In genomic region chr3R:13051298-13051723, dm6 we compare ENCODE assay signal across 1 fruit fly cellular context.
TF ChIP-seq lines count a peak whose summit lies in the region.

Gene CG7966, minus strand, starts transcription at chr3R:13051453.

TF ChIP-seq in whole organism, embryonic, 481 proteins besides CTCF, POLR2A, EP300 and RAD21 (continued from another document):
- TF ChIP-seq CG14860 (GFP tag; IDR thresholded peaks at IDR 0.05; lab: Robert Waterston, UW; ENCODE audit: partially characterized antibody) (no peak), run (tag; optimal IDR thresholded peaks at IDR 0.05; lab: Kevin White, UChicago) (no peak), CG9727 (GFP tag; optimal IDR thresholded peaks at IDR 0.05; lab: Kevin White, UChicago) (peak; percentile 6), CG17361 (GFP tag; IDR thresholded peaks at IDR 0.05; lab: Robert Waterston, UW) (0 out of 3 replicates have a peak, but pooled peaks have one; percentile 6), CG7987 (GFP tag; optimal IDR thresholded peaks at IDR 0.05; lab: Kevin White, UChicago) (peak; percentile 52), CG31365 (tag; optimal IDR thresholded peaks at IDR 0.05; lab: Kevin White, UChicago) (peak; percentile 27), croc (GFP tag; conservative IDR thresholded peaks at IDR 0.05; lab: Robert Waterston, UW) (no peak), CG33213 (GFP tag; optimal IDR thresholded peaks at IDR 0.05; lab: Kevin White, UChicago) (no peak), bigmax (GFP tag; optimal IDR thresholded peaks at IDR 0.05; lab: Kevin White, UChicago) (peak; percentile 23), lbe (GFP tag; optimal IDR thresholded peaks at IDR 0.05; lab: Kevin White, UChicago) (peak; percentile 52), CG12219 (GFP tag; optimal IDR thresholded peaks at IDR 0.05; lab: Kevin White, UChicago) (no peak), repo (GFP tag; optimal IDR thresholded peaks at IDR 0.05; lab: Kevin White, UChicago) (no peak), dysf (GFP tag; IDR thresholded peaks at IDR 0.05; lab: Robert Waterston, UW) (no peak), Ets65A (GFP tag; lab: Kevin White, UChicago) (no peak), Adf1 (GFP tag; IDR thresholded peaks at IDR 0.05; lab: Robert Waterston, UW) (peak; percentile 26; the same call in 1 of the 2 replicates), CG7786 (GFP tag; optimal IDR thresholded peaks at IDR 0.05; lab: Kevin White, UChicago) (no peak), CG13287 (GFP tag; IDR thresholded peaks at IDR 0.05; lab: Robert Waterston, UW; ENCODE audit: partially characterized antibody) (peak; percentile 9), gro (GFP tag; optimal IDR thresholded peaks at IDR 0.05; lab: Kevin White, UChicago) (no peak), CG30403 (GFP tag; optimal IDR thresholded peaks at IDR 0.05; lab: Kevin White, UChicago) (no peak), PHDP (tag; optimal IDR thresholded peaks at IDR 0.05; lab: Kevin White, UChicago) (peak; percentile 31), CG1024 (GFP tag; IDR thresholded peaks at IDR 0.05; lab: Robert Waterston, UW) (no peak), HHEX (GFP tag; optimal IDR thresholded peaks at IDR 0.05; lab: Kevin White, UChicago) (peak; percentile 7), nom (GFP tag; optimal IDR thresholded peaks at IDR 0.05; lab: Kevin White, UChicago) (peak; percentile 53), CG11723 (GFP tag; optimal IDR thresholded peaks at IDR 0.05; lab: Kevin White, UChicago) (no peak), cg (GFP tag; optimal IDR thresholded peaks at IDR 0.05; lab: Kevin White, UChicago) (peak; percentile 24), CG5953 (GFP tag; IDR thresholded peaks at IDR 0.05; lab: Robert Waterston, UW) (no peak), CG11456 (GFP tag; IDR thresholded peaks at IDR 0.05; lab: Robert Waterston, UW) (0 out of 3 replicates have a peak, but pooled peaks have one; percentile 30), caup (GFP tag; optimal IDR thresholded peaks at IDR 0.05; lab: Kevin White, UChicago; ENCODE audit: severe bottlenecking) (peak; percentile 63), MESR4 (GFP tag; optimal IDR thresholded peaks at IDR 0.05; lab: Kevin White, UChicago) (no peak), Deaf1 (tag; optimal IDR thresholded peaks at IDR 0.05; lab: Kevin White, UChicago) (peak; percentile 34), trem (tag; optimal IDR thresholded peaks at IDR 0.05; lab: Kevin White, UChicago) (no peak), salm (tag; optimal IDR thresholded peaks at IDR 0.05; lab: Kevin White, UChicago) (peak; percentile 10), D (optimal IDR thresholded peaks at IDR 0.05; lab: Kevin White, UChicago) (no peak), D (GFP tag; optimal IDR thresholded peaks at IDR 0.05; lab: Kevin White, UChicago) (no peak), Fer2 (tag; optimal IDR thresholded peaks at IDR 0.05; lab: Kevin White, UChicago) (no peak), CG12071 (GFP tag; optimal IDR thresholded peaks at IDR 0.05; lab: Kevin White, UChicago) (peak; percentile 10), CG15601 (tag; optimal IDR thresholded peaks at IDR 0.05; lab: Kevin White, UChicago) (no peak), Mes4 (GFP tag; optimal IDR thresholded peaks at IDR 0.05; lab: Kevin White, UChicago) (no peak), CG8944 (GFP tag; optimal IDR thresholded peaks at IDR 0.05; lab: Kevin White, UChicago) (no peak), eyg (GFP tag; optimal IDR thresholded peaks at IDR 0.05; lab: Kevin White, UChicago) (peak; percentile 90), vvl (GFP tag; IDR thresholded peaks at IDR 0.05; lab: Robert Waterston, UW) (peak; percentile 51; the same call in 1 of the 2 replicates), kay (GFP tag; optimal IDR thresholded peaks at IDR 0.05; lab: Kevin White, UChicago) (peak; percentile 44), CkIIα-i1 (GFP tag; IDR thresholded peaks at IDR 0.05; lab: Robert Waterston, UW) (no peak), Jarid2 (GFP tag; optimal IDR thresholded peaks at IDR 0.05; lab: Kevin White, UChicago) (peak; percentile 83), Vsx1 (GFP tag; optimal IDR thresholded peaks at IDR 0.05; lab: Kevin White, UChicago) (peak; percentile 48), CG1792 (GFP tag; optimal IDR thresholded peaks at IDR 0.05; lab: Kevin White, UChicago) (no peak), BtbVII (GFP tag; optimal IDR thresholded peaks at IDR 0.05; lab: Kevin White, UChicago) (peak; percentile 2), CG6254 (GFP tag; optimal IDR thresholded peaks at IDR 0.05; lab: Kevin White, UChicago) (peak; percentile 36), CG8281 (tag; optimal IDR thresholded peaks at IDR 0.05; lab: Kevin White, UChicago) (no peak), Rfx (GFP tag; IDR thresholded peaks at IDR 0.05; lab: Robert Waterston, UW) (no peak), sug (tag; optimal IDR thresholded peaks at IDR 0.05; lab: Kevin White, UChicago) (peak; percentile 28), CG6854 (GFP tag; optimal IDR thresholded peaks at IDR 0.05; lab: Kevin White, UChicago) (peak; percentile 32), gsb (GFP tag; IDR thresholded peaks at IDR 0.05; lab: Robert Waterston, UW) (no peak), tin (GFP tag; optimal IDR thresholded peaks at IDR 0.05; lab: Kevin White, UChicago) (no peak), ranshi (GFP tag; IDR thresholded peaks at IDR 0.05; lab: Robert Waterston, UW) (peak; percentile 25; the same call in 1 of the 2 replicates), crp (GFP tag; optimal IDR thresholded peaks at IDR 0.05; lab: Kevin White, UChicago) (no peak), tap (tag; optimal IDR thresholded peaks at IDR 0.05; lab: Kevin White, UChicago) (peak; percentile 33), amos (GFP tag; IDR thresholded peaks at IDR 0.05; lab: Robert Waterston, UW; ENCODE audit: partially characterized antibody) (peak; percentile 26; the same call in 1 of the 2 replicates), mirr (GFP tag; optimal IDR thresholded peaks at IDR 0.05; lab: Kevin White, UChicago) (peak; percentile 85), GATAe (GFP tag; conservative IDR thresholded peaks at IDR 0.05; lab: Robert Waterston, UW) (peak; percentile 16; the same call in 1 of the 2 replicates), Dref (GFP tag; IDR thresholded peaks at IDR 0.05; lab: Robert Waterston, UW) (no peak), CG17385 (GFP tag; optimal IDR thresholded peaks at IDR 0.05; lab: Kevin White, UChicago) (peak; percentile 19), CG13296 (GFP tag; optimal IDR thresholded peaks at IDR 0.05; lab: Kevin White, UChicago) (peak; percentile 19), Bgb (GFP tag; IDR thresholded peaks at IDR 0.05; lab: Robert Waterston, UW; ENCODE audit: partially characterized antibody) (peak; percentile 38; the same call in 1 of the 2 replicates), B-H2 (GFP tag; optimal IDR thresholded peaks at IDR 0.05; lab: Kevin White, UChicago) (peak; percentile 42), Aef1 (GFP tag; IDR thresholded peaks at IDR 0.05; lab: Robert Waterston, UW) (no peak), CG30020 (tag; optimal IDR thresholded peaks at IDR 0.05; lab: Kevin White, UChicago) (no peak), ab (GFP tag; optimal IDR thresholded peaks at IDR 0.05; lab: Kevin White, UChicago) (no peak), odd (GFP tag; optimal IDR thresholded peaks at IDR 0.05; lab: Kevin White, UChicago) (peak; percentile 2), fd64A (GFP tag; optimal IDR thresholded peaks at IDR 0.05; lab: Kevin White, UChicago) (peak; percentile 32), onecut (GFP tag; IDR thresholded peaks at IDR 0.05; lab: Robert Waterston, UW) (no peak; the same call in 1 of the 2 replicates), Myb (GFP tag; optimal IDR thresholded peaks at IDR 0.05; lab: Kevin White, UChicago) (no peak), sd (tag; optimal IDR thresholded peaks at IDR 0.05; lab: Kevin White, UChicago) (peak; percentile 20), CG10431 (GFP tag; optimal IDR thresholded peaks at IDR 0.05; lab: Kevin White, UChicago) (peak; percentile 10), Trl (optimal IDR thresholded peaks at IDR 0.05; lab: Kevin White, UChicago) (peak; percentile 65 to 81), Trl (GFP tag; optimal IDR thresholded peaks at IDR 0.05; lab: Kevin White, UChicago) (no peak), tna (GFP tag; IDR thresholded peaks at IDR 0.05; lab: Robert Waterston, UW; ENCODE audit: partially characterized antibody) (peak; percentile 30; the same call in 1 of the 2 replicates), CG15696 (tag; optimal IDR thresholded peaks at IDR 0.05; lab: Kevin White, UChicago) (no peak), Taf1 (GFP tag; IDR thresholded peaks at IDR 0.05; lab: Robert Waterston, UW) (no peak)
TF ChIP-seq in whole organism, embryonic: peak in this region for 72.
